Worm (Caenorhabditis elegans) whole organism, mixed stage, embryonic: ENCODE measurements around the gene srh-154.
"Not testable (repeated sequence)": the region's sequence is repeated elsewhere in the genome, so short reads cannot be mapped to it uniquely, and the experiment has no call there.

ENCODE experiments used
- ces-1 ChIP-seq: fragments of 150-350 bp; optimal IDR thresholded peaks from 2 replicates; lab custom pipeline; 2014; ENCODE audit warnings: missing biosample characterization, missing genetic modification reagents, missing genetic modification characterization
- lin-13 ChIP-seq: fragments of 150-350 bp; optimal IDR thresholded peaks from 2 replicates; lab custom pipeline; 2014; ENCODE audit warnings: missing biosample characterization, missing genetic modification characterization
- lin-32 ChIP-seq: fragments of 200-800 bp; sonication (Bioruptor generic); optimal IDR thresholded peaks from 2 replicates; lab custom pipeline; 2018; ENCODE audit warnings: mild to moderate bottlenecking, missing genetic modification characterization, missing compliant biosample characterization
- lsy-2 ChIP-seq: fragments of 150-350 bp; optimal IDR thresholded peaks from 2 replicates; lab custom pipeline; 2014; ENCODE audit warnings: missing biosample characterization, missing genetic modification characterization
- nhr-12 ChIP-seq: fragments of 150-350 bp; optimal IDR thresholded peaks from 2 replicates; lab custom pipeline; 2014; ENCODE audit warnings: missing biosample characterization, missing genetic modification characterization
- nhr-76 ChIP-seq: sonication (generic microtip); optimal IDR thresholded peaks from 2 replicates; lab custom pipeline; 2017; ENCODE audit warnings: missing biosample characterization, missing genetic modification characterization
- pha-4 ChIP-seq: fragments of 150-350 bp; optimal IDR thresholded peaks from 2 replicates; lab custom pipeline; 2018; ENCODE audit warnings: missing biosample characterization, missing genetic modification reagents, missing genetic modification characterization
- snpc-4 ChIP-seq: fragments of 150-350 bp; optimal IDR thresholded peaks from 2 replicates; lab custom pipeline; 2014; ENCODE audit warnings: missing biosample characterization, missing genetic modification characterization
- unc-62 ChIP-seq: fragments of 150-350 bp; optimal IDR thresholded peaks from 2 replicates; lab custom pipeline; 2014; ENCODE audit warnings: missing biosample characterization, missing genetic modification reagents, missing genetic modification characterization
- ztf-11 ChIP-seq: fragments of 150-350 bp; optimal IDR thresholded peaks from 2 replicates; lab custom pipeline; 2014; ENCODE audit warnings: missing biosample characterization, missing genetic modification characterization

DNA sequence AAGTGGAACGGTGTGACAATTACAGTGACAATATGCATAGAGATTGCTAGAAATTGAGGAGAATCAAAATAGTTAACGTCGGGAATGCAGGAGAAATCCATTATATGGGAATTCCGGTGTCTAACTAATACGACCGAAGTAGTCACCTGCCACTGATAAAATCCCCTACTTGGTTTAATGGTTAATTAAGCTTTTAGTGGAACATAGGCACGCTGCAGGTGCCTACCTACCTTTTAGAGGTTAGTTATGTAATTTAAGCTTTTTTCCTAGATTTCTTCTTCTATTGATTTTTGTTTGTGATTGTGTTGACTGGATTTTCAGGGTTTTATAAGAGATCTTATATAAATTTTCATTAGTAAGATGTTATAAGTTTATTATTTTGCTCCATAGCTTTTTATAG is 16.7 kb downstream of the srh-154 start, which contains the start of gene srh-203:
- not testable (repeated sequence) for TF ChIP-seq lin-13 (tag; lab: Kevin White, UChicago); ztf-11; lsy-2 (tag; lab: Kevin White, UChicago); nhr-76 (tag; lab: Kevin White, UChicago); nhr-12 (tag; lab: Kevin White, UChicago); snpc-4 (tag; lab: Kevin White, UChicago); ces-1 (GFP tag; lab: Kevin White, UChicago); pha-4; lin-32 (GFP tag; lab: Kevin White, UChicago); unc-62 (GFP tag; lab: Kevin White, UChicago)
